Fruit fly (Drosophila melanogaster): ENCODE results near the gene wnd.

- TF ChIP-seq Atf6 (GFP tag; IDR thresholded peaks at IDR 0.05) (no peak), pb (GFP tag; optimal IDR thresholded peaks at IDR 0.05) (no peak)
Observed at dm6 chr3L:19676050-19676449, 40.5 kb upstream of the wnd start.

Measured in whole organism, embryonic.